Worm (Caenorhabditis elegans): Measurements from ENCODE around the gene col-20.

Gene col-20

ce11 chrII:4874335-4874861 lies 3.8 kb upstream of the col-20 start, which contains the start of gene F11G11.15:
Gene F11G11.15, plus strand, starts transcription at chrII:4874845.
- TF ChIP-seq hmg-4 (GFP tag; optimal IDR thresholded peaks at IDR 0.05) (no peak), tra-4 (tag; optimal IDR thresholded peaks at IDR 0.05) (no peak), ceh-36 (tag; optimal IDR thresholded peaks at IDR 0.05) (no peak), flt-1 (GFP tag; IDR thresholded peaks at IDR 0.05) (no peak), ets-7 (tag; optimal IDR thresholded peaks at IDR 0.05) (no peak), aly-1 (tag; optimal IDR thresholded peaks at IDR 0.05) (no peak), ama-1 (optimal IDR thresholded peaks at IDR 0.05) (no peak), ceh-13 (GFP tag; optimal IDR thresholded peaks at IDR 0.05) (no peak), sea-1 (GFP tag; conservative IDR thresholded peaks at IDR 0.05) (no peak), tbx-11 (GFP tag; IDR thresholded peaks at IDR 0.05) (no peak), hmbx-1 (tag; optimal IDR thresholded peaks at IDR 0.05) (no peak), tbx-37 (GFP tag; conservative IDR thresholded peaks at IDR 0.05) (no peak), F13C5.2 (tag; optimal IDR thresholded peaks at IDR 0.05) (no peak), scrt-1 (GFP tag; IDR thresholded peaks at IDR 0.05) (no peak), pes-1 (GFP tag; IDR thresholded peaks at IDR 0.05) (no peak), B0310.2 (tag; optimal IDR thresholded peaks at IDR 0.05) (no peak), hnd-1 (tag; optimal IDR thresholded peaks at IDR 0.05) (no peak)

DNA sequence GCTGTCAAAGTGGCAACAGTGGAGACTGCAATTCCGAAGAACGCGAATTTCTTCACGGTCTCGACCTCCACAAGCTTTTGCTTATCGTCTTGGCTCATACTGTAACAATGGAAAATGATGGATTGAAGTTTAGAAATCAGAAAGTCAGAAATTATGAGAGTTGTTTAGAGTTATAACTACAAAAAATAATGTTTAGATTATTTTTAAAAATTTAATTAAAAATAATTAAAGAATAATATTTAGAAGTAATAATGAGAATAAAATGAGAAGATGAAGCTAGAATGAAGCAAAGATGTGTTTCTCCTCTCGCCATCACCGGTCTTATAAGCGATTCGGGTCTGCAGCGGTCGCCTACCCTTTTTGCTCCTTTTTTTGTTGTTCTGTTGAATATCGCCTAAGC lies 2.4 kb upstream of the col-20 start, which contains the start of gene col-73:
Gene col-73 (minus strand): TSS at position 101 of the 400 bp plus-strand sequence.
- TF ChIP-seq pes-1 (GFP tag; IDR thresholded peaks at IDR 0.05) (no peak), ceh-36 (tag; optimal IDR thresholded peaks at IDR 0.05) (no peak), tbx-11 (GFP tag; IDR thresholded peaks at IDR 0.05) (no peak), tra-4 (tag; optimal IDR thresholded peaks at IDR 0.05) (no peak), sea-1 (GFP tag; conservative IDR thresholded peaks at IDR 0.05) (no peak), hnd-1 (tag; optimal IDR thresholded peaks at IDR 0.05) (no peak), hmbx-1 (tag; optimal IDR thresholded peaks at IDR 0.05) (no peak), aly-1 (tag; optimal IDR thresholded peaks at IDR 0.05) (no peak), hmg-4 (GFP tag; optimal IDR thresholded peaks at IDR 0.05) (no peak), ets-7 (tag; optimal IDR thresholded peaks at IDR 0.05) (no peak), tbx-37 (GFP tag; conservative IDR thresholded peaks at IDR 0.05) (no peak), ceh-13 (GFP tag; optimal IDR thresholded peaks at IDR 0.05) (no peak), B0310.2 (tag; optimal IDR thresholded peaks at IDR 0.05) (no peak), flt-1 (GFP tag; IDR thresholded peaks at IDR 0.05) (no peak), ama-1 (optimal IDR thresholded peaks at IDR 0.05) (no peak), scrt-1 (GFP tag; IDR thresholded peaks at IDR 0.05) (no peak)

ce11 chrII:4872359-4872758 lies 1.8 kb upstream of the col-20 start:
- TF ChIP-seq sea-1 (GFP tag; conservative IDR thresholded peaks at IDR 0.05): 0 out of 2 replicates have a peak, but pooled peaks have one; percentile 24

- no peak for TF ChIP-seq tra-4 (tag; optimal IDR thresholded peaks at IDR 0.05)
Measured at ce11 chrII:4871834-4872233, 1.2 kb upstream of the col-20 start.

DNA sequence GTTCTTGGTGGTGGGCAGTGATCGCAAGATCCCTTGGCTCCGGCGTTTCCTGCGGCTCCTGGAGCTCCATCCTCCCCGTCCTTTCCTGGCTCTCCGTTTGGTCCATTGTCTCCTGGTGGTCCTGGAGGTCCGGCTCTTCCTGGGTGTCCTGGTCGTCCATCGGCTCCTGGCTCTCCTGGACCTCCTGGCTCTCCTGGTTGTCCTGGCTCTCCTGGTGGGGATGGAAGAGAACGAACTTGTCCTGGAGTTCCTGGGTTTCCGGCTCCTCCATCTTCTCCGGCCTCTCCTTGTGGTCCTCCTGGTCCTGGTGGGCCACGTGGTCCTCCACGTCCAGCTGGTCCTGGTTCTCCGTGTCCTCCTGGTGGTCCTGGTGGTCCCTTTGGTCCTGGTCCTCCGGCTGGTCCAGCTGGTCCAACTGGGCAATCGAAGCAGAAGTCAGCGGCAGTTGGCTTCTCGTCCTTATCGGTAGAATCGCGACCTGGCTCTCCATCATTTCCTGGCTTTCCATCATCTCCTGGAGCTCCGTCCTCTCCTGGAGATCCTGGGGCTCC lies 723 bp downstream of the col-20 start:
- 0 out of 2 replicates have a peak, but pooled peaks have one; percentile 39 for TF ChIP-seq tbx-11 (GFP tag; IDR thresholded peaks at IDR 0.05)
- TF ChIP-seq flt-1 (GFP tag; IDR thresholded peaks at IDR 0.05): no peak
- TF ChIP-seq hnd-1 (tag; optimal IDR thresholded peaks at IDR 0.05): no peak

ce11 chrII:4867476-4867875 lies 3.1 kb downstream of the col-20 start, which contains the start of gene col-17:
Gene col-17, minus strand, starts transcription at chrII:4867576.
- TF ChIP-seq hmbx-1 (tag; optimal IDR thresholded peaks at IDR 0.05): no peak
- no peak for TF ChIP-seq pes-1 (GFP tag; IDR thresholded peaks at IDR 0.05)
- TF ChIP-seq tbx-11 (GFP tag; IDR thresholded peaks at IDR 0.05): no peak
- no peak for TF ChIP-seq B0310.2 (tag; optimal IDR thresholded peaks at IDR 0.05)
- no peak for TF ChIP-seq hnd-1 (tag; optimal IDR thresholded peaks at IDR 0.05)
- no peak for TF ChIP-seq flt-1 (GFP tag; IDR thresholded peaks at IDR 0.05)
- TF ChIP-seq aly-1 (tag; optimal IDR thresholded peaks at IDR 0.05): no peak
- TF ChIP-seq ceh-13 (GFP tag; optimal IDR thresholded peaks at IDR 0.05): no peak
- TF ChIP-seq tra-4 (tag; optimal IDR thresholded peaks at IDR 0.05): no peak
- TF ChIP-seq ama-1 (optimal IDR thresholded peaks at IDR 0.05): no peak
- TF ChIP-seq ceh-36 (tag; optimal IDR thresholded peaks at IDR 0.05): no peak
- TF ChIP-seq tbx-37 (GFP tag; conservative IDR thresholded peaks at IDR 0.05): no peak
- TF ChIP-seq F13C5.2 (tag; optimal IDR thresholded peaks at IDR 0.05): no peak

- TF ChIP-seq pes-1 (GFP tag; IDR thresholded peaks at IDR 0.05) (0 out of 2 replicates have a peak, but pooled peaks have one; percentile 15), scrt-1 (GFP tag; IDR thresholded peaks at IDR 0.05) (0 out of 2 replicates have a peak, but pooled peaks have one; percentile 58)
Measured at ce11 chrII:4866819-4867218, 3.8 kb downstream of the col-20 start.

- TF ChIP-seq ama-1 (optimal IDR thresholded peaks at IDR 0.05) (no peak), flt-1 (GFP tag; IDR thresholded peaks at IDR 0.05) (no peak), hnd-1 (tag; optimal IDR thresholded peaks at IDR 0.05) (no peak), ets-7 (tag; optimal IDR thresholded peaks at IDR 0.05) (no peak), F13C5.2 (tag; optimal IDR thresholded peaks at IDR 0.05) (no peak), tbx-11 (GFP tag; IDR thresholded peaks at IDR 0.05) (no peak), B0310.2 (tag; optimal IDR thresholded peaks at IDR 0.05) (no peak), hmbx-1 (tag; optimal IDR thresholded peaks at IDR 0.05) (no peak)
Measured at ce11 chrII:4866045-4866444, 4.5 kb downstream of the col-20 start.
